Worm (Caenorhabditis elegans) whole organism, early embryonic: ENCODE results near the gene gcy-4.

ENCODE experiments used
- aly-1 ChIP-seq: sonication (generic microtip); optimal IDR thresholded peaks from 2 replicates; lab custom pipeline; 2016; ENCODE audit warnings: missing genetic modification characterization, missing compliant biosample characterization
- ama-1 ChIP-seq: fragments of 150-350 bp; optimal IDR thresholded peaks from 2 replicates; lab custom pipeline; 2014
- ceh-36 ChIP-seq: sonication (generic microtip); optimal IDR thresholded peaks from 2 replicates; lab custom pipeline; 2016; ENCODE audit warnings: missing genetic modification characterization, inconsistent platforms, missing compliant biosample characterization
- ets-7 ChIP-seq: sonication (generic microtip); optimal IDR thresholded peaks from 2 replicates; lab custom pipeline; 2016; ENCODE audit warnings: missing genotype, missing genetic modification characterization, missing compliant biosample characterization
- flt-1 ChIP-seq: fragments of 200-800 bp; sonication (Bioruptor generic); IDR thresholded peaks from 2 replicates; pipeline ENCODE4 v1.3.6; 2022; ENCODE audit warnings: missing genetic modification characterization, missing compliant biosample characterization
- pes-1 ChIP-seq: fragments of 200-800 bp; sonication (Bioruptor generic); IDR thresholded peaks from 2 replicates; pipeline ENCODE4 v1.3.6; 2022; ENCODE audit warnings: missing genetic modification reagents, missing genetic modification characterization, missing compliant biosample characterization
- tbx-11 ChIP-seq: fragments of 200-800 bp; sonication (Bioruptor generic); IDR thresholded peaks from 2 replicates; pipeline ENCODE4 v1.3.6; 2022; ENCODE audit warnings: missing genetic modification characterization, missing compliant biosample characterization
- tbx-37 ChIP-seq: fragments of 200-800 bp; sonication (Bioruptor generic); conservative IDR thresholded peaks from 2 replicates; pipeline ENCODE4 v1.3.6; 2022; ENCODE audit warnings: missing genetic modification reagents, missing genetic modification characterization, missing compliant biosample characterization

- no peak for TF ChIP-seq ama-1 (lab: Kevin White, UChicago)
- no peak for TF ChIP-seq tbx-11 (GFP tag; lab: Robert Waterston, UW)
- no peak for TF ChIP-seq ceh-36 (tag; lab: Kevin White, UChicago)
- TF ChIP-seq flt-1 (GFP tag; lab: Robert Waterston, UW), result no peak
- TF ChIP-seq ets-7 (tag; lab: Kevin White, UChicago), result no peak
- no peak for TF ChIP-seq aly-1
- no peak for TF ChIP-seq pes-1
- no peak for TF ChIP-seq tbx-37 (GFP tag; lab: Robert Waterston, UW)
Observed at ce11 chrII:10288926-10289325, 19.7 kb downstream of the gcy-4 start.
